Worm (Caenorhabditis elegans) whole organism, L2 larva: ENCODE data around the gene T05H10.1.

Experiments used
- C34F6.9 ChIP-seq: fragments of 150-350 bp; optimal IDR thresholded peaks from 2 replicates; lab custom pipeline; 2014; ENCODE audit warnings: missing biosample characterization, missing genetic modification characterization
- F13H6.1 ChIP-seq: sonication (generic microtip); optimal IDR thresholded peaks from 2 replicates; lab custom pipeline; 2016; ENCODE audit warnings: missing genetic modification characterization, missing compliant biosample characterization
- R02D3.7 ChIP-seq: fragments of 150-350 bp; optimal IDR thresholded peaks from 2 replicates; lab custom pipeline; 2014; ENCODE audit warnings: missing biosample characterization, missing genetic modification characterization
- Y55F3AM.14 ChIP-seq: fragments of 200-800 bp; sonication (Bioruptor generic); optimal IDR thresholded peaks from 2 replicates; lab custom pipeline; 2018; ENCODE audit warnings: mild to moderate bottlenecking, missing genetic modification characterization, missing compliant biosample characterization
- ZK546.5 ChIP-seq: sonication (generic microtip); optimal IDR thresholded peaks from 2 replicates; lab custom pipeline; 2017; ENCODE audit warnings: missing biosample characterization, missing genetic modification characterization
- alr-1 ChIP-seq: fragments of 150-350 bp; optimal IDR thresholded peaks from 2 replicates; lab custom pipeline; 2014; ENCODE audit warnings: missing biosample characterization, missing genetic modification characterization
- blmp-1 ChIP-seq: sonication (generic microtip); optimal IDR thresholded peaks from 2 replicates; lab custom pipeline; 2017; ENCODE audit warnings: missing genetic modification characterization, mild to moderate bottlenecking, missing compliant biosample characterization, antibody characterized with exemption, moderate library complexity; ENCODE audit not compliant: insufficient read depth
- ceh-16 ChIP-seq: fragments of 150-350 bp; optimal IDR thresholded peaks from 2 replicates; lab custom pipeline; 2014; ENCODE audit warnings: missing biosample characterization, missing genetic modification characterization
- ceh-82 ChIP-seq: fragments of 150-350 bp; optimal IDR thresholded peaks from 2 replicates; lab custom pipeline; 2014; ENCODE audit warnings: missing biosample characterization, missing genetic modification characterization
- crh-2 ChIP-seq: sonication (generic microtip); optimal IDR thresholded peaks from 2 replicates; lab custom pipeline; 2017; ENCODE audit warnings: missing biosample characterization, missing genetic modification characterization
- dmd-4 ChIP-seq: sonication (generic microtip); optimal IDR thresholded peaks from 2 replicates; lab custom pipeline; 2017; ENCODE audit warnings: missing biosample characterization, missing genetic modification characterization
- egl-27 ChIP-seq: sonication (generic microtip); optimal IDR thresholded peaks from 3 replicates; lab custom pipeline; 2017; ENCODE audit warnings: missing biosample characterization, missing genetic modification reagents, missing genetic modification characterization
- elt-3 ChIP-seq: sonication (generic microtip); optimal IDR thresholded peaks from 2 replicates; lab custom pipeline; 2017; ENCODE audit warnings: missing biosample characterization, missing genetic modification characterization
- gmeb-1 ChIP-seq: fragments of 150-350 bp; optimal IDR thresholded peaks from 2 replicates; lab custom pipeline; 2014; ENCODE audit warnings: missing biosample characterization, missing genetic modification characterization
- lin-39 ChIP-seq: fragments of 150-350 bp; optimal IDR thresholded peaks from 2 replicates; lab custom pipeline; 2014; ENCODE audit warnings: missing biosample characterization, missing genetic modification reagents, missing genetic modification characterization
- lsy-2 ChIP-seq, 2 experiments: fragments of 150-350 bp in 1 of 2; sonication (generic microtip) in 1 of 2; optimal IDR thresholded peaks; 2 replicates each; lab custom pipeline; 2014 to 2017; ENCODE audit warnings: missing biosample characterization in 2 of 2, missing genetic modification characterization in 2 of 2
- mab-5 ChIP-seq: fragments of 150-350 bp; optimal IDR thresholded peaks from 2 replicates; lab custom pipeline; 2014; ENCODE audit warnings: missing biosample characterization, missing genetic modification characterization
- mbf-1 ChIP-seq: sonication (generic microtip); optimal IDR thresholded peaks from 2 replicates; lab custom pipeline; 2017; ENCODE audit warnings: missing biosample characterization, missing genetic modification characterization
- mdl-1 ChIP-seq, 2 experiments: fragments of 150-350 bp in 1 of 2; sonication (generic microtip) in 1 of 2; optimal IDR thresholded peaks; 2 replicates each; lab custom pipeline; 2017; ENCODE audit warnings: missing biosample characterization in 2 of 2, missing genetic modification characterization in 2 of 2
- nhr-10 ChIP-seq: sonication (generic microtip); optimal IDR thresholded peaks from 2 replicates; lab custom pipeline; 2017; ENCODE audit warnings: missing biosample characterization, missing genetic modification characterization
- nhr-21 ChIP-seq: fragments of 150-350 bp; optimal IDR thresholded peaks from 2 replicates; lab custom pipeline; 2014; ENCODE audit warnings: missing biosample characterization, missing genetic modification characterization
- nhr-237 ChIP-seq: fragments of 150-350 bp; optimal IDR thresholded peaks from 2 replicates; lab custom pipeline; 2014; ENCODE audit warnings: missing biosample characterization, missing genetic modification characterization
- nhr-6 ChIP-seq: fragments of 150-350 bp; optimal IDR thresholded peaks from 2 replicates; lab custom pipeline; 2014; ENCODE audit warnings: missing biosample characterization, missing genetic modification characterization
- peb-1 ChIP-seq: fragments of 150-350 bp; optimal IDR thresholded peaks from 2 replicates; lab custom pipeline; 2014; ENCODE audit warnings: missing biosample characterization, missing genetic modification characterization
- sem-4 ChIP-seq: fragments of 150-350 bp; optimal IDR thresholded peaks from 2 replicates; lab custom pipeline; 2014; ENCODE audit warnings: missing biosample characterization, missing genetic modification reagents, missing genetic modification characterization
- skn-1 ChIP-seq: sonication (generic microtip); optimal IDR thresholded peaks from 2 replicates; lab custom pipeline; 2017; ENCODE audit warnings: missing biosample characterization, missing genetic modification characterization
- sma-3 ChIP-seq: sonication (generic microtip); optimal IDR thresholded peaks from 2 replicates; lab custom pipeline; 2016; ENCODE audit warnings: missing genetic modification reagents, missing genetic modification characterization, missing compliant biosample characterization
- sma-9 ChIP-seq, 2 experiments: fragments of 150-350 bp in 1 of 2; sonication (generic microtip) in 1 of 2; optimal IDR thresholded peaks; 2 replicates each; lab custom pipeline; 2014 to 2016; ENCODE audit warnings: missing genetic modification characterization in 2 of 2, mild to moderate bottlenecking in 1 of 2, missing biosample characterization in 1 of 2, missing compliant biosample characterization in 1 of 2, missing genetic modification reagents in 1 of 2, moderate library complexity in 1 of 2
- unc-55 ChIP-seq: fragments of 150-350 bp; sonication (generic microtip); optimal IDR thresholded peaks from 3 replicates; lab custom pipeline; 2014; ENCODE audit warnings: missing biosample characterization, missing genetic modification reagents, missing genetic modification characterization
- unc-62 ChIP-seq: fragments of 150-350 bp; optimal IDR thresholded peaks from 2 replicates; lab custom pipeline; 2014; ENCODE audit warnings: missing biosample characterization, missing genetic modification reagents, missing genetic modification characterization
- ztf-11 ChIP-seq: sonication (generic microtip); optimal IDR thresholded peaks from 2 replicates; lab custom pipeline; 2017; ENCODE audit warnings: missing biosample characterization, missing genetic modification characterization
- ztf-4 ChIP-seq: fragments of 150-350 bp; optimal IDR thresholded peaks from 2 replicates; lab custom pipeline; 2014; ENCODE audit warnings: missing biosample characterization, missing genetic modification characterization

Gene T05H10.1

ce11 chrII:8091528-8091927, 49.1 kb downstream of the T05H10.1 start (continued):
- TF ChIP-seq gmeb-1 (tag; lab: Kevin White, UChicago) (peak; percentile 74), crh-2 (tag; lab: Kevin White, UChicago) (peak; percentile 69), ceh-82 (tag; lab: Kevin White, UChicago) (no peak), sem-4 (tag; lab: Kevin White, UChicago) (no peak), skn-1 (tag; lab: Kevin White, UChicago) (peak; percentile 14), ztf-11 (tag; lab: Kevin White, UChicago) (no peak), nhr-237 (tag; lab: Kevin White, UChicago) (no peak), R02D3.7 (tag; lab: Kevin White, UChicago) (no peak), mdl-1 (tag; optimal IDR thresholded peaks at IDR 0.05; lab: Kevin White, UChicago) (peak; percentile 24 to 34), egl-27 (tag; lab: Kevin White, UChicago) (peak; percentile 63), unc-55 (GFP tag; lab: Kevin White, UChicago) (peak; percentile 64), alr-1 (tag; lab: Kevin White, UChicago) (no peak), ZK546.5 (tag; lab: Kevin White, UChicago) (no peak), dmd-4 (tag; lab: Kevin White, UChicago) (no peak), sma-9 (GFP tag; optimal IDR thresholded peaks at IDR 0.05; lab: Kevin White, UChicago) (peak; percentile 67), sma-9 (tag; optimal IDR thresholded peaks at IDR 0.05; lab: Kevin White, UChicago) (no peak)

- TF ChIP-seq ceh-16 (tag; lab: Kevin White, UChicago) (no peak), Y55F3AM.14 (GFP tag; lab: Kevin White, UChicago) (no peak), ceh-82 (tag; lab: Kevin White, UChicago) (no peak), unc-62 (GFP tag; lab: Kevin White, UChicago) (no peak), lin-39 (tag; lab: Kevin White, UChicago) (no peak), C34F6.9 (tag; lab: Kevin White, UChicago) (no peak), elt-3 (tag; lab: Kevin White, UChicago) (no peak), nhr-21 (tag; lab: Kevin White, UChicago) (no peak)
Observed at ce11 chrII:8092537-8092936, 50.1 kb downstream of the T05H10.1 start, which contains the start of gene ltd-1. Gene ltd-1, minus strand, starts transcription at chrII:8092754.

- no peak for TF ChIP-seq mbf-1 (tag; lab: Kevin White, UChicago)
- TF ChIP-seq peb-1 (tag; lab: Kevin White, UChicago), result no peak
- no peak for TF ChIP-seq ztf-4 (tag; lab: Kevin White, UChicago)
- TF ChIP-seq lsy-2 (tag; optimal IDR thresholded peaks at IDR 0.05; lab: Kevin White, UChicago), result no peak
- no peak for TF ChIP-seq F13H6.1
- no peak for TF ChIP-seq alr-1 (tag; lab: Kevin White, UChicago)
- no peak for TF ChIP-seq nhr-6 (tag; lab: Kevin White, UChicago)
- TF ChIP-seq sma-3 (GFP tag; lab: Kevin White, UChicago), result no peak
- no peak for TF ChIP-seq elt-3 (tag; lab: Kevin White, UChicago)
- TF ChIP-seq mab-5, result no peak
Observed at ce11 chrII:8093283-8093682, 50.9 kb downstream of the T05H10.1 start.

ce11 chrII:8093914-8094313, 51.5 kb downstream of the T05H10.1 start:
- TF ChIP-seq blmp-1 (tag; lab: Kevin White, UChicago) (peak; percentile 68), nhr-10 (tag; lab: Kevin White, UChicago) (no peak)
- TF ChIP-seq, all 48 proteins: peak for 1
